Worm (Caenorhabditis elegans): Measurements from ENCODE around the gene fbxa-35.

Gene fbxa-35

DNA sequence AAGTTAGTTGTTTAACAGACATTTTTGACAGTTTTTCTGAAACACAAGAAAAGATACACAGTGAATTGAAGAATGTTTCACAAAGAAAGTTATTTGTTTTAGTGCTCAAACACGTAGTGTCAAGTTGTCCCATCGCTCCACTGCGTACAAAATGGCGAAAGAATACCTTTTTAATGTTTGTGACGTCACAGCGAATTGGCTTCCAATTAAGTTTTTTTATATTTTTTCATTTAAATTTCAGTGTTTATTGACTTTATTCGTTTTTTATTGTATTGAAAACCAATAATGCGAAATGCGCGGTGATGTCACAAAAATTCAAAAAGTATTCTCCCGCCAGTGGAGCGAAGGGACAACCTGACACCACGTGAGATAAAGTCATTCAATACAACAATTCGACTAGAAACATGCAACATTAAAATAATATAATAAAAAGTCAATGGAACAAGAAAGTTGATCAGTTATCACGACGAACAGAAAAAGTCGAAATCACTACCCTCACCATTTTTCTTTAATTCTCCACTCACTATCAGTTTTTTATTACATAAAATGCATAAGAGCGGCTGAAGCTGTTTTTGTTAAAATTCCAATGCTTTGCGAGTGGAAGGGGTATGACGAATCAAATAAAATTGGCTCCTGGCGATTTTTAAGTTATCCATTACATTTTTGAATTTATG is 21.7 kb upstream of the fbxa-35 start, which contains the start of gene fbxa-29:
fbxa-29 (minus strand) TSS at position 51 of the 674 bp plus-strand sequence.
- TF ChIP-seq med-1 (GFP tag; optimal IDR thresholded peaks at IDR 0.05; ENCODE audit: insufficient read depth) (no peak), klf-2 (GFP tag; conservative IDR thresholded peaks at IDR 0.05) (no peak), ref-1 (GFP tag; conservative IDR thresholded peaks at IDR 0.05) (no peak), ztf-29 (GFP tag; IDR thresholded peaks at IDR 0.05) (no peak), T22C8.4 (GFP tag; IDR thresholded peaks at IDR 0.05) (no peak), tab-1 (GFP tag; IDR thresholded peaks at IDR 0.05) (no peak), cog-1 (tag; optimal IDR thresholded peaks at IDR 0.05) (no peak), ztf-23 (GFP tag; IDR thresholded peaks at IDR 0.05) (no peak), flt-1 (GFP tag; IDR thresholded peaks at IDR 0.05) (no peak)

DNA sequence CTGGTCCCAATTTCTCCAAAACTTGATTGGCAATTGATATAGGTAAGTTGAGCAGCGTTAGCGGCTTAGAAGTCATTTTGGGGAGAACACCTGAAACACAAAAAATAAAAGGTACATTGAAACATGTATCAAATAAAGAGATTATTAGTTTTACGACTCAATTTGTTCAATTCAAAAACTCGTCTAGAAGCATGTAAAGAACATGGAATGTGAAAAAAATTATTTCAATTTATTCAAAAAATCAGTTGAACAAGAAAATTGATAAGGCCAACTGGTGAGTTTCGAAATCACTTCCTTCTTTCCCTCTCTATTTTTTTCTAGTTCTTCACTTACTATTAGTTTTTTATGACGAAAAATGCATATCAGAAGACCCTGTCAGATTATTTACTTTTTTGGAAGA is 20.0 kb upstream of the fbxa-35 start, which contains the start of gene fbxa-30:
fbxa-30 (minus strand) TSS at position 101 of the 400 bp plus-strand sequence.
- TF ChIP-seq ztf-23 (GFP tag; IDR thresholded peaks at IDR 0.05) (no peak), T22C8.4 (GFP tag; IDR thresholded peaks at IDR 0.05) (no peak), tab-1 (GFP tag; IDR thresholded peaks at IDR 0.05) (no peak), ref-1 (GFP tag; conservative IDR thresholded peaks at IDR 0.05) (no peak), ztf-29 (GFP tag; IDR thresholded peaks at IDR 0.05) (no peak), med-1 (GFP tag; optimal IDR thresholded peaks at IDR 0.05; ENCODE audit: insufficient read depth) (no peak), cog-1 (tag; optimal IDR thresholded peaks at IDR 0.05) (no peak)

DNA sequence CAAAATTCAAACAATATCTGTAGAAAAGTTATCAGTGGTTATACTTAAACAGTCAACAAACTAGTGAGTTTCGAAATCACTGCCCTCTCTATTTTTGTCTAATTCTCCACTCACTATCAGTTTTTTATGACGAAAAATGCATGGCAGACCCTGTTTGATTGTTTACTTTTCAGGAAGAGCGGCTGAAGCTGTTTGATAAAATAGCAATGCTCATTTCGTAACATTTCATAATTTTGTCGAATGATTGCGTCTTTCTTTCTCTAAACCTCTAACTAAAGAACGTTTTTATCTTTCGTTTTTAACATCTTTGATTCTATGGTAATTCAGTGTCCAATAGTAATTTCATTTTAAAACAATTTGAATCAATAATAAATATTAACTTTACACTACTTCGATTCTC is 16.3 kb upstream of the fbxa-35 start:
- TF ChIP-seq ref-1 (GFP tag; conservative IDR thresholded peaks at IDR 0.05) (no peak), flt-1 (GFP tag; IDR thresholded peaks at IDR 0.05) (no peak), ztf-23 (GFP tag; IDR thresholded peaks at IDR 0.05) (no peak), klf-2 (GFP tag; conservative IDR thresholded peaks at IDR 0.05) (no peak), T22C8.4 (GFP tag; IDR thresholded peaks at IDR 0.05) (no peak), ztf-29 (GFP tag; IDR thresholded peaks at IDR 0.05) (no peak), cog-1 (tag; optimal IDR thresholded peaks at IDR 0.05) (no peak), med-1 (GFP tag; optimal IDR thresholded peaks at IDR 0.05; ENCODE audit: insufficient read depth) (no peak)

DNA sequence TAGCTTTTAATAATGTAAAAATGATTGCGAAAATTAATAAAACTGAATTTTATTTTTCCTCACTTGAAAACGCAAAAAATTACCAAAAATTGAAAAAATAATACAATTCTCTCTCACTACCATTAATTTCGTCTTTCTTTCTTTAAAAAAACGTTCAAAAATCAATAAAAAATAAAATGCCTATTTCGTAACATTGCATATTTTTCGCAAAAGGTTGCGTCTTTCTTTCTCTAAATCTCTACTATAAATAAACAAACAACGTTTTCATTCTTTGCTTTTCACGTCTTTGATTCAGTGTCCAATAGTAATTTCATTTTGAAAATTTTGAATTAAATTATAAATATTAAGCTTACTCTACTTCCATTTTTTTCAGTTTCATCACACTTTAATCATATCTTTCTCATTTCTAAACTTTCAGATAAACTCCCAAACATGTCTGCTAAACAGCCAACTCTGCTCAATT is 10.9 kb upstream of the fbxa-35 start, which contains the start of gene fbxa-37:
fbxa-37 (plus strand) TSS at position 413 of the 463 bp plus-strand sequence.
- TF ChIP-seq T22C8.4 (GFP tag; IDR thresholded peaks at IDR 0.05), result no peak
- TF ChIP-seq klf-2 (GFP tag; conservative IDR thresholded peaks at IDR 0.05), result no peak
- TF ChIP-seq med-1 (GFP tag; optimal IDR thresholded peaks at IDR 0.05; ENCODE audit: insufficient read depth), result no peak
- no peak for TF ChIP-seq cog-1 (tag; optimal IDR thresholded peaks at IDR 0.05)
- TF ChIP-seq ztf-23 (GFP tag; IDR thresholded peaks at IDR 0.05), result no peak
- no peak for TF ChIP-seq flt-1 (GFP tag; IDR thresholded peaks at IDR 0.05)
- TF ChIP-seq ztf-29 (GFP tag; IDR thresholded peaks at IDR 0.05), result no peak
- TF ChIP-seq ref-1 (GFP tag; conservative IDR thresholded peaks at IDR 0.05), result no peak
- TF ChIP-seq tab-1 (GFP tag; IDR thresholded peaks at IDR 0.05), result no peak

DNA sequence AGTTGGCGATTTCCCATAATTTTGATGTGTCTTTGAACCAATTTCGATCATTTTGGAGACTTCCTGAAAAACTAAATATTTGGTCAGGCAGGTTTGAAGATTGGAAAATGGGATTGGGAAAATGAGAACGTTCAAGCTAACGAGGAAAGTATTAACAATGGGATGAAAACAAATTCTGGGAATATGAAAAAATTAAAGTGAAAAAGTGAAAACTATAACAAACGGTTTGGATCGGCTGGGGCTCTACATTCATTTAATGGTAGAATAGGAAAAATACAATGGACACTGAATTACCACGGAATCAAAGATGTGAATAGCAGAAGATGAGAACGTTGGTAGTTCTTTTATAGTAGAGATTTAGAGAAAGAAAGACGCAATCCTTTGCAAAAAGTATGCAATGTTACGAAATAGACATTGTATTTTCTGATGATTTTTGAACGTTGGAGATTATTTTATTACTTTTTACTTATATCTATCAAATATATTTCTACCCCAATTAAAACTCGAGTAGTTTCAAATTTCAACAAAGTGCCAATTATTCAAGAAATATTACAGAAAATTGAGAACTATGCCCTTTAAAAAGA is 6.9 kb upstream of the fbxa-35 start, which contains the start of gene fbxa-50:
fbxa-50 (minus strand) TSS at position 51 of the 584 bp plus-strand sequence.
- no peak for TF ChIP-seq cog-1 (tag; optimal IDR thresholded peaks at IDR 0.05)
- TF ChIP-seq ref-1 (GFP tag; conservative IDR thresholded peaks at IDR 0.05), result no peak
- TF ChIP-seq ztf-23 (GFP tag; IDR thresholded peaks at IDR 0.05), result no peak
- TF ChIP-seq ztf-29 (GFP tag; IDR thresholded peaks at IDR 0.05), result no peak
- TF ChIP-seq flt-1 (GFP tag; IDR thresholded peaks at IDR 0.05), result no peak
- TF ChIP-seq T22C8.4 (GFP tag; IDR thresholded peaks at IDR 0.05), result no peak
- TF ChIP-seq klf-2 (GFP tag; conservative IDR thresholded peaks at IDR 0.05), result no peak
- no peak for TF ChIP-seq tab-1 (GFP tag; IDR thresholded peaks at IDR 0.05)
- no peak for TF ChIP-seq med-1 (GFP tag; optimal IDR thresholded peaks at IDR 0.05; ENCODE audit: insufficient read depth)

DNA sequence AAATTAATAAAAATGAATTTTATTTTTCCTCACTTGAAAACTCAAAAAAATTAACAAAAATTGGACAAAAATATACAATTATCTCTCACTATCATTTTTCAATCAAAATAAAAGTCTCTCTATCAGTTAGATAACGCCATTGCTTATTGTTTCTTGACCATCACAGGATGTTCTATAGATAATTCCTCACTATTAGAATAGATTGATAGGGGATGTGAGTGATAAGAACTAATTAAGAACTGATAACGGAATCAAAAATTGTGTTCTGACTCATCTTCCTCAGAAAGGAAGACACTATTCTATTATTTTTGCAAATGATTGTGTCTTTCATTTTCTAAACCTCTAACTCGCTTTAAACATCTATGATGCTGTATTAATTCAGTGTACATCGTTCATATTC is 6.3 kb upstream of the fbxa-35 start:
- no peak for TF ChIP-seq ztf-29 (GFP tag; IDR thresholded peaks at IDR 0.05)
- no peak for TF ChIP-seq ref-1 (GFP tag; conservative IDR thresholded peaks at IDR 0.05)
- no peak for TF ChIP-seq cog-1 (tag; optimal IDR thresholded peaks at IDR 0.05)
- TF ChIP-seq ztf-23 (GFP tag; IDR thresholded peaks at IDR 0.05), result no peak
- no peak for TF ChIP-seq tab-1 (GFP tag; IDR thresholded peaks at IDR 0.05)

DNA sequence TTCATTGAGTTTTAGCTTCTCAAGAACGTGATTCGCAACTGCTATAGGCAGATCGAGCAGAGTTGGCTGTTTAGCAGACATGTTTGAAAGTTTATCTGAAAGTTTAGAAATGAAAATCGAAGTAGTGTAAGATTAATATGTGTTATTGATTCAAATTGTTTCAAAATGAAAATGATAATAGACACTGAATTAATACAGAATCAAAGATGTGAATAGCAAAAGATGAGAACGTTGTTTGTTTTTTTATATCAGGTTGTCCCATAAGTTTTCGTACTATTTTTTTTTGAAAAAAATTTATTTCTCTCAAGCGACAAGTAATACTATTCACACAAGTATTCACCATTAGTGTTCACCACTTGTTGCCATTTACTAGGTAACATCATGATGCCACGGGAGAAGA is 2.3 kb upstream of the fbxa-35 start, which contains the start of gene fbxa-36:
fbxa-36 (minus strand) TSS at position 101 of the 400 bp plus-strand sequence.
- TF ChIP-seq ref-1 (GFP tag; conservative IDR thresholded peaks at IDR 0.05), result no peak
- TF ChIP-seq T22C8.4 (GFP tag; IDR thresholded peaks at IDR 0.05), result no peak
- no peak for TF ChIP-seq flt-1 (GFP tag; IDR thresholded peaks at IDR 0.05)
- TF ChIP-seq ztf-29 (GFP tag; IDR thresholded peaks at IDR 0.05), result no peak
- no peak for TF ChIP-seq med-1 (GFP tag; optimal IDR thresholded peaks at IDR 0.05; ENCODE audit: insufficient read depth)
- TF ChIP-seq tab-1 (GFP tag; IDR thresholded peaks at IDR 0.05), result no peak
- no peak for TF ChIP-seq klf-2 (GFP tag; conservative IDR thresholded peaks at IDR 0.05)
- no peak for TF ChIP-seq ztf-23 (GFP tag; IDR thresholded peaks at IDR 0.05)
- no peak for TF ChIP-seq cog-1 (tag; optimal IDR thresholded peaks at IDR 0.05)

DNA sequence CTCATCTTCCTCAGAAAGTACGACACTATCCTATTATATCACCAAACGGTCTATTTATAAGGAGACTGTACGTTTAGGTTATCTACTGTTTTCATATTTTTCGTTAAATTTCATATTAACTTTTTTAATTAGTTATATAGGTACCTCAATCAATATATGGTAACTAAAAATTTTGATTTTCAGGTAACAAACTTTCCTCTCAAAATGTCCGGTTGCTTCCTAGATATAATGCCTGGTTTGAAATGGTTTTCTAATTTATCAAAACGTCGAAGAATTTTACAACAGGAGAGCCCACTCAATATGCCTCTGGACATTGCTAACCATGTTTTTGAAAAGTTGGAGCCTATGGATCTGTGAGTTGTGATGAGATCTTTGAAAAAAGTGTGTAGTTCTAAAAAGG is 2.1 kb downstream of the fbxa-35 start, which contains the start of gene fbxa-28:
fbxa-28 (plus strand) TSS at position 301 of the 400 bp plus-strand sequence.
- TF ChIP-seq T22C8.4 (GFP tag; IDR thresholded peaks at IDR 0.05) (no peak), ztf-23 (GFP tag; IDR thresholded peaks at IDR 0.05) (no peak), flt-1 (GFP tag; IDR thresholded peaks at IDR 0.05) (no peak), ztf-29 (GFP tag; IDR thresholded peaks at IDR 0.05) (no peak), cog-1 (tag; optimal IDR thresholded peaks at IDR 0.05) (no peak), med-1 (GFP tag; optimal IDR thresholded peaks at IDR 0.05; ENCODE audit: insufficient read depth) (no peak), tab-1 (GFP tag; IDR thresholded peaks at IDR 0.05) (no peak), ref-1 (GFP tag; conservative IDR thresholded peaks at IDR 0.05) (no peak)

DNA sequence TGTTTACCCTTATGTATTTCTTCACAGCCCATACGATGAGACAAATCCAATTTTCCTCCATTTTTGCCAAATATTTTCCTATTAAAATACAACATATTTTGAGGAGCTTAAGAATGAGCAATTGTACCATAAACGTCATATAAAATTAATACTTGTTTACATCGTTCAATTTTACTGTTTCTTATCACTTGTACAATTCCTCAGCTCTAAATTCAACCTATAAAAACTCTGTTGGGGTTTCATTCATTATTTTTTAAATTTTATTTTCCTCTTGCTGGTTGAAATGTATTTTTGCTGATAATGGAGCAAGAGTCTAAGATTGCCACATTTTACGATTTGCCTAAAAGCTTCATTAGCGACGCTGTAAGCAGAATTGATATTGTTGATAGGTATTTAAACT is 7.9 kb downstream of the fbxa-35 start, which contains the start of gene fbxa-75:
fbxa-75 (plus strand) TSS at position 301 of the 400 bp plus-strand sequence.
- TF ChIP-seq med-1 (GFP tag; optimal IDR thresholded peaks at IDR 0.05; ENCODE audit: insufficient read depth) (no peak), ref-1 (GFP tag; conservative IDR thresholded peaks at IDR 0.05) (no peak), klf-2 (GFP tag; conservative IDR thresholded peaks at IDR 0.05) (no peak), tab-1 (GFP tag; IDR thresholded peaks at IDR 0.05) (no peak), cog-1 (tag; optimal IDR thresholded peaks at IDR 0.05) (no peak), ztf-23 (GFP tag; IDR thresholded peaks at IDR 0.05) (no peak), ztf-29 (GFP tag; IDR thresholded peaks at IDR 0.05) (no peak), T22C8.4 (GFP tag; IDR thresholded peaks at IDR 0.05) (no peak), flt-1 (GFP tag; IDR thresholded peaks at IDR 0.05) (no peak)

Measured in whole organism, midembryonic.